Fruit fly (Drosophila melanogaster): Measurements from ENCODE around the gene dpr8.

Gene dpr8

DNA sequence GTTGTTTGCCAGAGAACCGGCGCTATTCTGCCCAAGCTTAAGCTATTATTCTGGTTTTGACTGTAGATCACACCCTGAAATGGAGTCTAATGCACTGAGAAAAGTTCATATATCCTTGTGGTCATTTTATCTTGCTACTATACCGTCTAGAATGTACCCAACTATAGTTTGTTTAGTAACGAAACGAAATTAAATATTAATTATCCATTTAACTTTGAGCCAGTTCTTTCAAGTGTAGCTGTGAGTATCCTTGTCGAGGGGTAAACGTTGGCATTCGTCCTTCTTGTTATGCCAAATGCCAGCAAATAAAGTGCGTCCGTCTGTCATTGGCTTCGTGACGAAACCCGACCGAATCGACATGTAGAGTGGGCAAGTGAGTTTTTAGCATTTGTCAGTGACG, 124.8 kb downstream of the dpr8 start (continued):
- TF ChIP-seq CG9797 (GFP tag; optimal IDR thresholded peaks at IDR 0.05) (no peak), CG8359 (GFP tag; optimal IDR thresholded peaks at IDR 0.05; ENCODE audit: borderline replicate concordance) (no peak), CG33213 (GFP tag; optimal IDR thresholded peaks at IDR 0.05) (no peak), CG17568 (GFP tag; optimal IDR thresholded peaks at IDR 0.05) (no peak), CG15514 (GFP tag; optimal IDR thresholded peaks at IDR 0.05) (peak; percentile 10), CG14050 (GFP tag; IDR thresholded peaks at IDR 0.05) (no peak), gcm2 (GFP tag; optimal IDR thresholded peaks at IDR 0.05) (no peak), CG9932 (GFP tag; IDR thresholded peaks at IDR 0.05) (peak; percentile 38), CTCF (GFP tag; optimal IDR thresholded peaks at IDR 0.05) (no peak), Sin3A (optimal IDR thresholded peaks at IDR 0.05) (no peak), MBD-R2 (GFP tag; IDR thresholded peaks at IDR 0.05) (no peak), CrebB (tag; optimal IDR thresholded peaks at IDR 0.05) (no peak), Dek (tag; optimal IDR thresholded peaks at IDR 0.05) (no peak), CG30431 (GFP tag; optimal IDR thresholded peaks at IDR 0.05) (no peak), NFAT (GFP tag; IDR thresholded peaks at IDR 0.05) (no peak), sens-2 (GFP tag; IDR thresholded peaks at IDR 0.05) (no peak), ase (GFP tag; IDR thresholded peaks at IDR 0.05) (no peak), CG17612 (GFP tag; IDR thresholded peaks at IDR 0.05) (no peak), CG7357 (GFP tag; IDR thresholded peaks at IDR 0.05) (no peak), nau (GFP tag; optimal IDR thresholded peaks at IDR 0.05) (no peak)

DNA sequence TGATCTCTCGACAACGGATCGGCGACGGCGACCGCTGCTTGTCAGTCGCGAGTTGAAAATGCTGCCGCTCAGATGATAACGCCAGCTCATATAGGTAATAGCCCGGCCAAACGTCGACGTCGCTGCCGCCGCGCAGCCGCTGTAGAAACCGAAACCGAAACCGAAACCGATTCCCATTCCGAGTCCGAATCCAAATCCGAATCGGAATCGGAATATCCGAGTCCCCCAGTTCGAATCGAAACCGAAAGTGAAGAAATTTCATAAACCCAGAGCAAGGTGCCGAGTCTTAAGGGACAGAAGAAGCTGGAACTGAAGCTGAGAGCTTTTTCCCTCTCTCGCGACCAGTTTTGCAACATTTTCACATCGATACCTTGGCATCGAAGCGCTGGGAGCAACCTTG, 158.0 kb downstream of the dpr8 start, which contains the start of gene CG9411:
CG9411 (minus strand) TSS at position 67 of the 400 bp plus-strand sequence.
- TF ChIP-seq Blimp-1 (GFP tag; optimal IDR thresholded peaks at IDR 0.05) (peak; percentile 75), br (optimal IDR thresholded peaks at IDR 0.05) (no peak), Adf1 (GFP tag; IDR thresholded peaks at IDR 0.05) (0 out of 2 replicates have a peak, but pooled peaks have one; percentile 7), p53 (GFP tag; optimal IDR thresholded peaks at IDR 0.05) (no peak), gro (GFP tag; optimal IDR thresholded peaks at IDR 0.05) (no peak), bowl (GFP tag; IDR thresholded peaks at IDR 0.05) (no peak), Ada2b (GFP tag; IDR thresholded peaks at IDR 0.05) (no peak), CG17328 (GFP tag; IDR thresholded peaks at IDR 0.05) (no peak), maf-S (GFP tag; optimal IDR thresholded peaks at IDR 0.05) (no peak), CG11695 (GFP tag; IDR thresholded peaks at IDR 0.05) (no peak), CG13424 (tag; optimal IDR thresholded peaks at IDR 0.05) (no peak), Deaf1 (tag; optimal IDR thresholded peaks at IDR 0.05) (peak; percentile 62), al (GFP tag; IDR thresholded peaks at IDR 0.05) (no peak), CG12299 (tag; optimal IDR thresholded peaks at IDR 0.05) (no peak)

DNA sequence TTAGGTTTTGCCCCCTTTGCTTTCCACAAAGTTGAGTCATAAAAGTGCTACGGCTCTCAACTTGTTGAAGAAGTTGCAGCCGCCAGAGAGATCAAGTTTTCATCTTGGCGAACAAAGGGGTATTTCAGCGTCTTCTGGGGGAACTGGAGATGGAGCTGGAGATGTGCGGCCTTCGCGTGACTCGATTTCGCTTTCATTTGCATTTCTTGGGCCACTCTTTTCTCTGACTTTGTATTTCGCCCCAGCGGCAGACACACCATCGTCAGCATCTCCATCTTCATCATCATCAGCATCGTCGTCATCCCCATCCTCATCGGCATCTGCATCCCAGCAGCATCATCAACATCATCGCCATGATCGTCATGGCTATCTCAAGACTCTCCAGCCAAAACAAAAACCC, 159.2 kb downstream of the dpr8 start:
- peak; percentile 84 for TF ChIP-seq pros (GFP tag; optimal IDR thresholded peaks at IDR 0.05)
- TF ChIP-seq cwo (GFP tag; optimal IDR thresholded peaks at IDR 0.05), result no peak
- TF ChIP-seq Blimp-1 (GFP tag; optimal IDR thresholded peaks at IDR 0.05), result peak; percentile 78

DNA sequence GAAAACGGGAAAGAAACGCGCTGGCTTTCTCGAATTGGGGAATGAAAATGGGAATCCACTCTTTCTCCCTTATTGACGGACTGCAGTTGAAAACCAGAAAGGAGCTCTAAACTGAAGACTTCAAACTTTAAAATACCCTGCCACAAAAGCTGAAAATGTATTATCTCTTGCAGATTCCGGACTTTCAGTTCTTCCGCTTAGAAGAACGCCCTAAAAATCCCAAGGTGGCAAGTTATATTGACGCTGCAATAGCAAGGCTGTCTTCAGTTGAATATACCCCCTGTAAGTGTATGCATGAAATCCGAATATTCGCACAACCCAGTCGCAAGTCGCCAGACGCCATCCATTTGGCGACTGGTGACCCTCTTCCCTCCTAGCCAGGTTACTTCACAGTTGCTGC, 159.6 kb downstream of the dpr8 start:
- TF ChIP-seq Drgx (GFP tag; IDR thresholded peaks at IDR 0.05), result peak; percentile 87
- TF ChIP-seq CG11504 (tag; optimal IDR thresholded peaks at IDR 0.05), result peak; percentile 13
- 0 out of 2 replicates have a peak, but pooled peaks have one; percentile 14 for TF ChIP-seq sisA (GFP tag; IDR thresholded peaks at IDR 0.05)
- TF ChIP-seq bsh (GFP tag; optimal IDR thresholded peaks at IDR 0.05), result peak in 1 of 2 experiments; percentile 17
- TF ChIP-seq Gsc (GFP tag; IDR thresholded peaks at IDR 0.05), result no peak
- peak; percentile 29 for TF ChIP-seq lbe (GFP tag; optimal IDR thresholded peaks at IDR 0.05)
- 0 out of 3 replicates have a peak, but pooled peaks have one; percentile 7 for TF ChIP-seq CG11456 (GFP tag; IDR thresholded peaks at IDR 0.05)
- peak; percentile 2 for TF ChIP-seq CG1603 (tag; optimal IDR thresholded peaks at IDR 0.05)
- peak; percentile 53 for TF ChIP-seq corto (GFP tag; optimal IDR thresholded peaks at IDR 0.05)
- TF ChIP-seq dimm (GFP tag; IDR thresholded peaks at IDR 0.05), result no peak

Measured in whole organism, embryonic.